Fruit fly (Drosophila melanogaster): Measurements from ENCODE around the gene alpha-Est4.

alpha-Est4 gene

dm6 chr3R:7500513-7500912, 37.9 kb downstream of the alpha-Est4 start (continued):
- no peak for TF ChIP-seq Fer2 (tag; optimal IDR thresholded peaks at IDR 0.05)
- no peak for TF ChIP-seq Dad (GFP tag; optimal IDR thresholded peaks at IDR 0.05)
- TF ChIP-seq tio (GFP tag; optimal IDR thresholded peaks at IDR 0.05) = no peak
- TF ChIP-seq row (GFP tag; IDR thresholded peaks at IDR 0.05) = peak; percentile 70
- no peak for TF ChIP-seq NC2β (GFP tag; optimal IDR thresholded peaks at IDR 0.05)
- TF ChIP-seq Nf-YB (GFP tag; optimal IDR thresholded peaks at IDR 0.05) = no peak
- no peak for TF ChIP-seq Trl (optimal IDR thresholded peaks at IDR 0.05)
- TF ChIP-seq Trl (GFP tag; optimal IDR thresholded peaks at IDR 0.05) = no peak
- no peak for TF ChIP-seq CG15073 (GFP tag; optimal IDR thresholded peaks at IDR 0.05)
- no peak for TF ChIP-seq CG33213 (GFP tag; optimal IDR thresholded peaks at IDR 0.05)
- TF ChIP-seq Bdp1 (GFP tag; optimal IDR thresholded peaks at IDR 0.05) = no peak
- TF ChIP-seq CG13894 (tag; optimal IDR thresholded peaks at IDR 0.05) = peak; percentile 40
- TF ChIP-seq hbn (GFP tag; IDR thresholded peaks at IDR 0.05; ENCODE audit: partially characterized antibody) = no peak
- TF ChIP-seq CG4404 (GFP tag; IDR thresholded peaks at IDR 0.05) = no peak
- TF ChIP-seq CG11085 (GFP tag; IDR thresholded peaks at IDR 0.05) = no peak
- no peak for TF ChIP-seq ac (GFP tag; optimal IDR thresholded peaks at IDR 0.05)
- no peak for TF ChIP-seq schlank (tag; optimal IDR thresholded peaks at IDR 0.05)
- TF ChIP-seq gce (GFP tag; IDR thresholded peaks at IDR 0.05) = no peak
- TF ChIP-seq ken (GFP tag; IDR thresholded peaks at IDR 0.05) = no peak
- peak in 1 of 2 experiments; percentile 51 for TF ChIP-seq dpn (GFP tag; optimal IDR thresholded peaks at IDR 0.05)
- peak in 1 of 2 experiments; percentile 54 for TF ChIP-seq Hr51 (GFP tag; optimal IDR thresholded peaks at IDR 0.05)
- no peak for TF ChIP-seq CG1603 (tag; optimal IDR thresholded peaks at IDR 0.05)
- TF ChIP-seq CG14050 (GFP tag; IDR thresholded peaks at IDR 0.05) = no peak
- no peak for TF ChIP-seq CG6683 (GFP tag; optimal IDR thresholded peaks at IDR 0.05)
- TF ChIP-seq Usf (GFP tag; optimal IDR thresholded peaks at IDR 0.05) = no peak
- no peak for TF ChIP-seq CTCF (GFP tag; optimal IDR thresholded peaks at IDR 0.05)
- TF ChIP-seq CG17361 (GFP tag; IDR thresholded peaks at IDR 0.05) = no peak
- TF ChIP-seq CG1602 (GFP tag; optimal IDR thresholded peaks at IDR 0.05) = no peak
- TF ChIP-seq ewg (GFP tag; optimal IDR thresholded peaks at IDR 0.05) = no peak
- TF ChIP-seq pfk (GFP tag; optimal IDR thresholded peaks at IDR 0.05) = no peak
- TF ChIP-seq CG4328 (GFP tag; optimal IDR thresholded peaks at IDR 0.05) = no peak
- TF ChIP-seq dan (GFP tag; IDR thresholded peaks at IDR 0.05) = no peak
- TF ChIP-seq CG42726 (GFP tag; IDR thresholded peaks at IDR 0.05; ENCODE audit: partially characterized antibody) = no peak
- no peak for TF ChIP-seq CG12744 (GFP tag; optimal IDR thresholded peaks at IDR 0.05)
- peak; percentile 37 for TF ChIP-seq Hmr (GFP tag; optimal IDR thresholded peaks at IDR 0.05)
- peak; percentile 14 for TF ChIP-seq CG13424 (tag; optimal IDR thresholded peaks at IDR 0.05)
- TF ChIP-seq CG1792 (GFP tag; optimal IDR thresholded peaks at IDR 0.05) = no peak
- TF ChIP-seq CG9817 (tag; optimal IDR thresholded peaks at IDR 0.05) = peak; percentile 15
- TF ChIP-seq sqz (GFP tag; optimal IDR thresholded peaks at IDR 0.05) = no peak
- no peak for TF ChIP-seq gro (GFP tag; optimal IDR thresholded peaks at IDR 0.05)
- no peak for TF ChIP-seq stwl (tag; optimal IDR thresholded peaks at IDR 0.05)
- no peak for TF ChIP-seq cad (GFP tag; optimal IDR thresholded peaks at IDR 0.05)
- TF ChIP-seq CG14710 (tag; optimal IDR thresholded peaks at IDR 0.05) = no peak
- TF ChIP-seq CG31224 (GFP tag; IDR thresholded peaks at IDR 0.05) = 0 out of 2 replicates have a peak, but pooled peaks have one; percentile 11
- no peak for TF ChIP-seq wek (GFP tag; optimal IDR thresholded peaks at IDR 0.05)
- no peak for TF ChIP-seq CG6854 (GFP tag; optimal IDR thresholded peaks at IDR 0.05)
- no peak for TF ChIP-seq BtbVII (GFP tag; optimal IDR thresholded peaks at IDR 0.05)
- TF ChIP-seq p53 (GFP tag; optimal IDR thresholded peaks at IDR 0.05) = no peak
- no peak for TF ChIP-seq trem (tag; optimal IDR thresholded peaks at IDR 0.05)
- no peak for TF ChIP-seq CG8281 (tag; optimal IDR thresholded peaks at IDR 0.05)
- TF ChIP-seq Antp (GFP tag; optimal IDR thresholded peaks at IDR 0.05) = no peak
- no peak for TF ChIP-seq Eip74EF (GFP tag; optimal IDR thresholded peaks at IDR 0.05)

Measured in whole organism, embryonic.